Worm (Caenorhabditis elegans): ENCODE measurements around the gene Y1B5A.1.

- no peak for TF ChIP-seq nhr-28 (tag; optimal IDR thresholded peaks at IDR 0.05)
- no peak for TF ChIP-seq elt-1 (tag; optimal IDR thresholded peaks at IDR 0.05; ENCODE audit: borderline replicate concordance, insufficient read depth)
These were observed 16.8 kb upstream of the Y1B5A.1 start, which contains the start of gene pdi-6 for ce11 chrX:7068400-7068799.

Data from whole organism, mixed stage, embryonic.